Worm (Caenorhabditis elegans) whole organism, late embryonic: ENCODE measurements around the gene fbxb-57.

Source experiments
- ceh-18 ChIP-seq: sonication (generic microtip); optimal IDR thresholded peaks from 2 replicates; lab custom pipeline; 2016; ENCODE audit warnings: missing genetic modification characterization, missing compliant biosample characterization
- fkh-10 ChIP-seq: fragments of 150-350 bp; optimal IDR thresholded peaks from 2 replicates; lab custom pipeline; 2014; ENCODE audit warnings: missing biosample characterization, missing genetic modification reagents, missing genetic modification characterization

DNA sequence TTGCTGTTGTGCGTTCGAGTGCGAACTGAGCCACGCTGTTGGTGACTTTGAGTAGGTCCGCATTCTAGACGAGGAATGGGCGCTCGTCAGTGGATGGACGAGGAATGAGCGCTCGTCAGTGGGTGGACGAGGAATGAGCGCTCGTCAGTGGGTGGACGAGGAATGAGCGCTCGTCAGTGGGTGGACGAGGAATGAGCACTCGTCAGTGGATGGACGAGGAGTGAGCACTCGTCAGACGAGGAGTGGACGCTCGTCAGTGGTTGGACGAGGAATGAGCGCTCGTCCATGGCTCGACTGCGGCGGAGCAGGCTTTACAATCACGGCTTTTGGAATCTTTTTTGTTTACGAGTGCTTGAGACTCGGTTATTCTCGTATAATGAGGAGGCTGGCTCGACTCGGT, 10.1 kb upstream of the fbxb-57 start:
- TF ChIP-seq fkh-10 (GFP tag; lab: Kevin White, UChicago) (no peak), ceh-18 (tag; lab: Kevin White, UChicago) (no peak)
